Fruit fly (Drosophila melanogaster): ENCODE data around the gene CG6026.

Gene CG6026

dm6 chr3R:18995556-18996272 lies 37.6 kb upstream of the CG6026 start (continued):
- TF ChIP-seq gem (tag; optimal IDR thresholded peaks at IDR 0.05), result peak; percentile 89
- no peak for TF ChIP-seq Dfd (GFP tag; optimal IDR thresholded peaks at IDR 0.05)
- TF ChIP-seq CG6813 (GFP tag; optimal IDR thresholded peaks at IDR 0.05), result peak; percentile 54
- no peak for TF ChIP-seq mirr (GFP tag; optimal IDR thresholded peaks at IDR 0.05)
- TF ChIP-seq CG10431 (GFP tag; optimal IDR thresholded peaks at IDR 0.05), result peak; percentile 58
- no peak for TF ChIP-seq CG2129 (GFP tag; IDR thresholded peaks at IDR 0.05; ENCODE audit: partially characterized antibody)
- TF ChIP-seq CG2875 (GFP tag; optimal IDR thresholded peaks at IDR 0.05), result peak; percentile 84
- peak; percentile 52 for TF ChIP-seq NfI (GFP tag; optimal IDR thresholded peaks at IDR 0.05)
- TF ChIP-seq crc (GFP tag; optimal IDR thresholded peaks at IDR 0.05), result peak; percentile 35
- peak; percentile 24 for TF ChIP-seq CG1792 (GFP tag; optimal IDR thresholded peaks at IDR 0.05)
- peak; percentile 20 for TF ChIP-seq Deaf1 (tag; optimal IDR thresholded peaks at IDR 0.05)
- peak; percentile 68 for TF ChIP-seq CG16863 (GFP tag; optimal IDR thresholded peaks at IDR 0.05)
- TF ChIP-seq Optix (GFP tag; IDR thresholded peaks at IDR 0.05), result peak; percentile 69; the same call in 2 of the 3 replicates
- 0 out of 2 replicates have a peak, but pooled peaks have one; percentile 26 for TF ChIP-seq wdn (GFP tag; IDR thresholded peaks at IDR 0.05)
- peak; percentile 69 for TF ChIP-seq kah (GFP tag; optimal IDR thresholded peaks at IDR 0.05)
- no peak for TF ChIP-seq Elba2 (GFP tag; optimal IDR thresholded peaks at IDR 0.05)
- TF ChIP-seq CG6175 (GFP tag; IDR thresholded peaks at IDR 0.05), result 0 out of 3 replicates have a peak, but pooled peaks have one; percentile 13
- TF ChIP-seq CG7556 (GFP tag; optimal IDR thresholded peaks at IDR 0.05), result peak; percentile 69
- no peak for TF ChIP-seq hth (optimal IDR thresholded peaks at IDR 0.05)
- peak; percentile 73 for TF ChIP-seq CG8359 (GFP tag; optimal IDR thresholded peaks at IDR 0.05; ENCODE audit: borderline replicate concordance)
- peak; percentile 89 for TF ChIP-seq CG11504 (tag; optimal IDR thresholded peaks at IDR 0.05)
- TF ChIP-seq CG9727 (GFP tag; optimal IDR thresholded peaks at IDR 0.05), result peak; percentile 72
- TF ChIP-seq Atf6 (GFP tag; IDR thresholded peaks at IDR 0.05), result peak; percentile 54; the same call in 1 of the 2 replicates
- TF ChIP-seq odd (GFP tag; optimal IDR thresholded peaks at IDR 0.05), result peak; percentile 70
- peak; percentile 75 for TF ChIP-seq gcm (GFP tag; optimal IDR thresholded peaks at IDR 0.05)
- no peak for TF ChIP-seq C15 (GFP tag; IDR thresholded peaks at IDR 0.05)
- peak; percentile 63 for TF ChIP-seq lilli (GFP tag; optimal IDR thresholded peaks at IDR 0.05)
- TF ChIP-seq Poxn (GFP tag; IDR thresholded peaks at IDR 0.05), result no peak
- TF ChIP-seq gcm2 (GFP tag; optimal IDR thresholded peaks at IDR 0.05), result peak; percentile 20
- 0 out of 2 replicates have a peak, but pooled peaks have one; percentile 27 for TF ChIP-seq CG17612 (GFP tag; IDR thresholded peaks at IDR 0.05)
- TF ChIP-seq unc-4 (GFP tag; IDR thresholded peaks at IDR 0.05; ENCODE audit: partially characterized antibody), result no peak
- TF ChIP-seq zfh1 (GFP tag; IDR thresholded peaks at IDR 0.05), result peak; percentile 84
- peak; percentile 86 for TF ChIP-seq sens-2 (GFP tag; IDR thresholded peaks at IDR 0.05)
- TF ChIP-seq CG6689 (GFP tag; IDR thresholded peaks at IDR 0.05), result peak; percentile 86
- TF ChIP-seq hbn (GFP tag; IDR thresholded peaks at IDR 0.05; ENCODE audit: partially characterized antibody), result no peak
- peak; percentile 56 for TF ChIP-seq NK7.1 (GFP tag; optimal IDR thresholded peaks at IDR 0.05)
- peak; percentile 69 for TF ChIP-seq Hr3 (GFP tag; optimal IDR thresholded peaks at IDR 0.05)
- TF ChIP-seq CG9932 (GFP tag; IDR thresholded peaks at IDR 0.05), result no peak
- no peak for TF ChIP-seq Doc2 (GFP tag; IDR thresholded peaks at IDR 0.05)
- peak; percentile 64; the same call in 1 of the 3 replicates for TF ChIP-seq jigr1 (GFP tag; IDR thresholded peaks at IDR 0.05)
- peak; percentile 50 for TF ChIP-seq ems (GFP tag; optimal IDR thresholded peaks at IDR 0.05)
- no peak for TF ChIP-seq CG13624 (GFP tag; optimal IDR thresholded peaks at IDR 0.05)
- 0 out of 2 replicates have a peak, but pooled peaks have one; percentile 40 for TF ChIP-seq CG6272 (GFP tag; IDR thresholded peaks at IDR 0.05)
- TF ChIP-seq Jarid2 (GFP tag; optimal IDR thresholded peaks at IDR 0.05), result peak; percentile 23
- TF ChIP-seq lola (GFP tag; optimal IDR thresholded peaks at IDR 0.05), result peak in 1 of 3 experiments; percentile 77
- peak; percentile 60; the same call in 1 of the 2 replicates for TF ChIP-seq CG10959 (GFP tag; IDR thresholded peaks at IDR 0.05)
- TF ChIP-seq pb (GFP tag; optimal IDR thresholded peaks at IDR 0.05), result peak; percentile 42
- no peak for TF ChIP-seq ab (GFP tag; optimal IDR thresholded peaks at IDR 0.05)
- TF ChIP-seq fd102C (GFP tag; optimal IDR thresholded peaks at IDR 0.05), result no peak
